Fruit fly (Drosophila melanogaster) whole organism, pupa: ENCODE data around the gene mab-21.

Experiments
- CG10348 ChIP-seq: fragments of 200-800 bp; sonication (Bioruptor generic); IDR thresholded peaks from 2 replicates; pipeline ENCODE4 v1.3.6; 2022; ENCODE audit warnings: missing biosample characterization, missing genetic modification characterization
- CG12605 ChIP-seq: fragments of 200-800 bp; sonication (Bioruptor generic); IDR thresholded peaks from 2 replicates; pipeline ENCODE4 v1.3.6; 2022; ENCODE audit warnings: missing biosample characterization, missing genetic modification characterization
- CG13204 ChIP-seq: fragments of 200-800 bp; sonication (Bioruptor generic); optimal IDR thresholded peaks from 2 replicates; lab custom pipeline; 2018; ENCODE audit warnings: missing biosample characterization, mild to moderate bottlenecking, missing genetic modification characterization, moderate library complexity
- CG14655 ChIP-seq: fragments of 200-800 bp; sonication (Bioruptor generic); optimal IDR thresholded peaks from 3 replicates; lab custom pipeline; 2017; ENCODE audit warnings: mild to moderate bottlenecking, missing biosample characterization, missing genetic modification reagents, missing genetic modification characterization
- CG15710 ChIP-seq: fragments of 200-800 bp; sonication (Bioruptor generic); optimal IDR thresholded peaks from 2 replicates; lab custom pipeline; 2018; ENCODE audit warnings: missing biosample characterization, mild to moderate bottlenecking, missing genetic modification characterization, moderate library complexity
- CG17806 ChIP-seq: fragments of 200-800 bp; sonication (Bioruptor generic); optimal IDR thresholded peaks from 2 replicates; lab custom pipeline; 2018; ENCODE audit warnings: missing biosample characterization, mild to moderate bottlenecking, missing genetic modification characterization, moderate library complexity
- CG32121 ChIP-seq: fragments of 200-800 bp; sonication (Bioruptor generic); IDR thresholded peaks from 2 replicates; pipeline ENCODE4 v1.3.6; 2022; ENCODE audit warnings: missing biosample characterization, missing genetic modification characterization
- CG34367 ChIP-seq: fragments of 200-800 bp; sonication (Bioruptor generic); optimal IDR thresholded peaks from 2 replicates; lab custom pipeline; 2018; ENCODE audit warnings: missing biosample characterization, mild to moderate bottlenecking, missing genetic modification characterization
- CG4496 ChIP-seq: fragments of 200-800 bp; sonication (Bioruptor generic); IDR thresholded peaks from 3 replicates; pipeline ENCODE4 v1.3.6; 2022; ENCODE audit warnings: missing biosample characterization, missing genetic modification characterization
- CG8159 ChIP-seq: fragments of 200-800 bp; sonication (Bioruptor generic); optimal IDR thresholded peaks from 3 replicates; lab custom pipeline; 2018; ENCODE audit warnings: missing biosample characterization, mild to moderate bottlenecking, missing genetic modification characterization, moderate library complexity
- CG8301 ChIP-seq: fragments of 200-800 bp; sonication (Bioruptor generic); optimal IDR thresholded peaks from 2 replicates; lab custom pipeline; 2018; ENCODE audit warnings: missing biosample characterization, mild to moderate bottlenecking, missing genetic modification characterization
- CG9948 ChIP-seq: fragments of 200-800 bp; sonication (Bioruptor generic); optimal IDR thresholded peaks from 2 replicates; lab custom pipeline; 2018; ENCODE audit warnings: missing biosample characterization, mild to moderate bottlenecking, missing genetic modification characterization, moderate library complexity
- D1 ChIP-seq: fragments of 200-800 bp; sonication (Bioruptor generic); optimal IDR thresholded peaks from 2 replicates; lab custom pipeline; 2018; ENCODE audit warnings: missing biosample characterization, mild to moderate bottlenecking, missing genetic modification characterization, moderate library complexity
- EcR ChIP-seq: fragments of 200-800 bp; sonication (Bioruptor generic); optimal IDR thresholded peaks from 3 replicates; lab custom pipeline; 2019; ENCODE audit warnings: missing biosample characterization, missing genetic modification characterization, mild to moderate bottlenecking, moderate library complexity, missing genetic modification reagents
- Ets98B ChIP-seq: fragments of 200-800 bp; sonication (Bioruptor generic); IDR thresholded peaks from 2 replicates; pipeline ENCODE4 v1.3.6; 2022; ENCODE audit warnings: missing biosample characterization, missing genetic modification characterization
- Pif1A ChIP-seq: fragments of 200-800 bp; sonication (Bioruptor generic); optimal IDR thresholded peaks from 3 replicates; lab custom pipeline; 2016; ENCODE audit warnings: missing biosample characterization, missing genetic modification characterization
- Pif1B ChIP-seq: fragments of 200-800 bp; sonication (Bioruptor generic); optimal IDR thresholded peaks from 3 replicates; lab custom pipeline; 2016; ENCODE audit warnings: missing biosample characterization, missing genetic modification characterization
- Snoo ChIP-seq: fragments of 200-800 bp; sonication (Bioruptor generic); optimal IDR thresholded peaks from 3 replicates; lab custom pipeline; 2017; ENCODE audit warnings: missing biosample characterization, mild to moderate bottlenecking, missing genetic modification characterization, inconsistent platforms
- fd96Ca ChIP-seq: fragments of 200-800 bp; sonication (Bioruptor generic); IDR thresholded peaks from 3 replicates; pipeline ENCODE4 v1.3.6; 2022; ENCODE audit warnings: missing biosample characterization, missing genetic modification characterization
- gl ChIP-seq: fragments of 200-800 bp; sonication (Bioruptor generic); optimal IDR thresholded peaks from 2 replicates; lab custom pipeline; 2018; ENCODE audit warnings: missing biosample characterization, mild to moderate bottlenecking, missing genetic modification characterization
- rn ChIP-seq: fragments of 200-800 bp; sonication (Bioruptor generic); IDR thresholded peaks from 2 replicates; pipeline ENCODE4 v1.3.6; 2022; ENCODE audit warnings: missing biosample characterization, missing genetic modification characterization

The mab-21 gene

DNA sequence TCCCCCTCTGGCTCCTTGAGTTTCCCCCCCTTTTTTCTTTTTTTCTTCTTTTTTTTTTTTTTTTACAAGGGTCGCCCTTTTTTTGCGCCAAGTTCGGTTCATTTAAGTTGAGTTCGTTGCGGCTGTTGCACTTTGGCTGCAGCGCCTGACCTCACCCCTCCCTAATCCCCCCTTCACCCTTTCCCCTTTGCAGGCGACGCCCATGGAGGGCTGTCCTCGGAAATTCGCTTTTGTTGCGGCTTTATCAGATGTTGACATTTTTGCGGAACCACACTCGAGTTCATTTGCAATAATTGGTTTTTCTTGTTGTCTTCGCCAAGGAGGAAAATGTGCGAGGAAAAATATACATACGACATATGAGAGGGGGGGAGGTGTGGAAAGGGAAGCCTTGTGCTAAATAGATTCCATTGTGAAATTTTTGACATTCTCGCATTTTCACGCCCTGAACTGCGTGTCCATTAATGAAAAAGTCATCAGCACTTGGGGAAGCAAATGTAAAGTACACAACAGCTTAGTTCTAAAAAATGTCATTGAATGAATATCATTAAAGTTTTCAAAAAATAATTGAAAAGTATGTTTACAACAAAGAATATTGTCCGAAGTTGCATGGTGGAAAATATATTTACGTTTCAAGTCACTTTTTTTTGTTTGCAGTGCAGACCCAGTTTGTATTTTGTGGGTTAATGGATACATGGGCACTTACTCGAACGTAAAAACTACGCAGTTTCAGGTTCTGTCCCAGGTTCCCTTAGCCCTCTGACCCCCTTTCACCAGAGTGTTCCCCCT lies 38.4 kb downstream of the mab-21 start:
- TF ChIP-seq Pif1B (GFP tag; lab: Kevin White, UChicago) (peak; percentile 11), CG9948 (tag; lab: Kevin White, UChicago) (peak; percentile 29), EcR (GFP tag; lab: Kevin White, UChicago) (peak; percentile 72), Snoo (tag; lab: Kevin White, UChicago) (no peak), gl (tag; lab: Kevin White, UChicago) (no peak), Ets98B (GFP tag; lab: Robert Waterston, UW) (no peak), CG32121 (GFP tag; lab: Robert Waterston, UW) (no peak), CG8159 (tag; lab: Kevin White, UChicago) (peak; percentile 40), CG8301 (tag; lab: Kevin White, UChicago) (peak; percentile 16), CG4496 (no peak), rn (GFP tag; lab: Robert Waterston, UW) (no peak), CG12605 (GFP tag; lab: Robert Waterston, UW) (no peak), CG14655 (GFP tag; lab: Kevin White, UChicago) (peak; percentile 9), CG17806 (tag; lab: Kevin White, UChicago) (peak; percentile 12), CG15710 (tag; lab: Kevin White, UChicago) (peak; percentile 14), CG34367 (tag; lab: Kevin White, UChicago) (peak; percentile 15)

DNA sequence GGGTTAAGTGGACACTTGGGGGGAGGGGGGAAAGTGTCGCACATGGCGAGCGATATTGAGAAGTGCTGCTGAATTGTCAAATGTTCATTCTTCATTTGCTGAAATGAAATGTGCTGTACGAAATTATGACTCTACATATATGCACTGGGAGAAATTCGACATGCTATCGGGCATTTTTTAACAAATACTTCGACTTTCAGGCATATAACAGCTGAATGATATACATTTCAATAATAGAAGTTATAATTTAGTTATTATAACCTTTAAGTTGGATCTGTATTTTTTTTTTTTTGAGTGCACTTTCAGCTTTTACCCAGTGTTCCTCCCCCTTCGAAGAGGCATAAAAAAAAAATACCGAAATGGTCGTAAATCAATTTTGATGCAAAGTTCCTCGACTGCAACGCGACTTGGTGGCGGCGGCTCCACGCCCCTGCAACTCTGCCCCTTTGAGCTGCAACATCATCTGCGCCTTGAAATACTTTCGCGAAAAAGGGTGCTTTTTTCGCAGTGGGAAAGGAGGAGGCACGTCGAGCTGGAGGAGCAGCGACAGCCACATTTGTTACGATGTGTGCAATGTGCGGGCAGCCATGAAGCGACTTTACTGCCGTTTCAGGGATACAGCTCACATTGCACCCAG lies 39.5 kb downstream of the mab-21 start:
- TF ChIP-seq Pif1B (GFP tag; lab: Kevin White, UChicago) (peak; percentile 35), D1 (tag; lab: Kevin White, UChicago) (no peak), CG34367 (tag; lab: Kevin White, UChicago) (peak; percentile 76), CG13204 (GFP tag; lab: Kevin White, UChicago) (no peak), CG8301 (tag; lab: Kevin White, UChicago) (peak; percentile 57), CG32121 (GFP tag; lab: Robert Waterston, UW) (peak; percentile 17; the same call in 1 of the 2 replicates), CG12605 (GFP tag; lab: Robert Waterston, UW) (peak; percentile 32; the same call in 1 of the 2 replicates), CG14655 (GFP tag; lab: Kevin White, UChicago) (peak; percentile 59), gl (tag; lab: Kevin White, UChicago) (peak; percentile 42), rn (GFP tag; lab: Robert Waterston, UW) (0 out of 2 replicates have a peak, but pooled peaks have one; percentile 5), EcR (GFP tag; lab: Kevin White, UChicago) (no peak), Snoo (tag; lab: Kevin White, UChicago) (peak; percentile 19), CG10348 (GFP tag; lab: Robert Waterston, UW) (no peak), Ets98B (GFP tag; lab: Robert Waterston, UW) (no peak), CG8159 (tag; lab: Kevin White, UChicago) (peak; percentile 79), fd96Ca (GFP tag; lab: Robert Waterston, UW) (peak; percentile 44; the same call in 1 of the 3 replicates), CG9948 (tag; lab: Kevin White, UChicago) (peak; percentile 73), CG4496 (peak; percentile 58; the same call in 1 of the 3 replicates), Pif1A (GFP tag; lab: Kevin White, UChicago) (peak; percentile 28), CG17806 (tag; lab: Kevin White, UChicago) (peak; percentile 74), CG15710 (tag; lab: Kevin White, UChicago) (peak; percentile 79)

DNA sequence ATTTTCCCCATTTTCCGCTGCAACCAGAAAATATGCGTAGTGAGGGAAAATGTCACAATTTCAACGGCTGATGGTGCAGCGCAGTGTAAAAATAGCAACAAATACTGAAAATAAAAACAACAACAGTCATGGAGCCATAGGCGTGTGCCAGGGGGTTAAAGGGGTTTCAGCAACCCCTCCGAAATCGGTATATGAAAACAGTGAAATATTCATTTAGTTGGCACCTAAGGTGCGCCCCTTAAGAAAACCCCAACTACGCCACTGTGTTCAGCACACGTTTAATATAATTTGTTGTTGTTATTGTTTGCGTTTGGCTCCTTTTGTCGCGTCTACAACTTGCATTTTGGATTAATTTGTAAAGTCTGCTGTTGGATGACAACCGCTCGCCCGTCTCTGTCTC lies 41.0 kb downstream of the mab-21 start:
- peak; percentile 69 for TF ChIP-seq Pif1A (GFP tag; lab: Kevin White, UChicago)
- TF ChIP-seq CG15710 (tag; lab: Kevin White, UChicago) = peak; percentile 69
- peak; percentile 59 for TF ChIP-seq CG34367 (tag; lab: Kevin White, UChicago)
- peak; percentile 87 for TF ChIP-seq CG32121 (GFP tag; lab: Robert Waterston, UW)
- TF ChIP-seq Ets98B (GFP tag; lab: Robert Waterston, UW) = peak; percentile 92
- peak; percentile 67 for TF ChIP-seq CG8159 (tag; lab: Kevin White, UChicago)
- TF ChIP-seq CG9948 (tag; lab: Kevin White, UChicago) = peak; percentile 70
- peak; percentile 7 for TF ChIP-seq Snoo (tag; lab: Kevin White, UChicago)
- TF ChIP-seq CG4496 = peak; percentile 94
- TF ChIP-seq CG14655 (GFP tag; lab: Kevin White, UChicago) = peak; percentile 82
- TF ChIP-seq rn (GFP tag; lab: Robert Waterston, UW) = peak; percentile 91
- peak; percentile 75 for TF ChIP-seq CG8301 (tag; lab: Kevin White, UChicago)
- peak; percentile 44 for TF ChIP-seq CG13204 (GFP tag; lab: Kevin White, UChicago)
- TF ChIP-seq CG10348 (GFP tag; lab: Robert Waterston, UW) = peak; percentile 61; the same call in 1 of the 2 replicates
- TF ChIP-seq gl (tag; lab: Kevin White, UChicago) = peak; percentile 33
- TF ChIP-seq D1 (tag; lab: Kevin White, UChicago) = peak; percentile 22
- peak; percentile 60 for TF ChIP-seq CG17806 (tag; lab: Kevin White, UChicago)
- peak; percentile 93 for TF ChIP-seq fd96Ca (GFP tag; lab: Robert Waterston, UW)
- no peak for TF ChIP-seq EcR (GFP tag; lab: Kevin White, UChicago)
- TF ChIP-seq CG12605 (GFP tag; lab: Robert Waterston, UW) = peak; percentile 73
- TF ChIP-seq Pif1B (GFP tag; lab: Kevin White, UChicago) = peak; percentile 30

DNA sequence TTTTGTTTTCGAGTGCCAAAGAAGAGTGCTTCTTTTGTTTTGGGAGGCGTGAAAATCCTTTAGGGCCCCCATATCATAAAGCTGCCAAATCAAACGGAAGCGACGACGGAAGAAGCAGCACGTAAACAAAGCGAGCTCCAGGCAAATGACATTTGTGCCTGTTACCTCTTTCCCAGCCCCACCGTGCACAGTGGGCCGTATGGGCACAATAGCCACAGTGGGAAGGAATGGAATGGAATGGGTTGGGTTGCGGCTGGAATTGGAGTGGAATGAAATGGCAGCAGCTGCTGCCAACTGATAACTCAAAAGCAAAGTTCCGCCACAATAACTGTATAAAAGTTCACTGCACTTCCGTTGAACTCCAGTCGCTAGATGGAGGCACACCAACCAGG lies 42.3 kb downstream of the mab-21 start:
- TF ChIP-seq CG13204 (GFP tag; lab: Kevin White, UChicago) = no peak
- no peak for TF ChIP-seq rn (GFP tag; lab: Robert Waterston, UW)
- TF ChIP-seq CG4496 = no peak
- TF ChIP-seq fd96Ca (GFP tag; lab: Robert Waterston, UW) = no peak
- no peak for TF ChIP-seq CG32121 (GFP tag; lab: Robert Waterston, UW)
- no peak for TF ChIP-seq D1 (tag; lab: Kevin White, UChicago)
